Worm (Caenorhabditis elegans): ENCODE results near the gene F46C8.3.

F46C8.3 gene

ce11 chrX:7485748-7486147, 39.6 kb upstream of the F46C8.3 start, which contains the start of gene gly-12:
Gene gly-12 (plus strand): TSS chrX:7485864.
- TF ChIP-seq lin-13 (tag; optimal IDR thresholded peaks at IDR 0.05) (no peak), mls-2 (tag; optimal IDR thresholded peaks at IDR 0.05) (peak; percentile 43), elt-1 (tag; optimal IDR thresholded peaks at IDR 0.05; ENCODE audit: borderline replicate concordance, insufficient read depth) (peak; percentile 93), nhr-28 (tag; optimal IDR thresholded peaks at IDR 0.05) (no peak), mep-1 (tag; optimal IDR thresholded peaks at IDR 0.05) (peak; percentile 39), ces-1 (GFP tag; optimal IDR thresholded peaks at IDR 0.05) (no peak), ceh-43 (GFP tag; optimal IDR thresholded peaks at IDR 0.05) (no peak), snpc-4 (tag; optimal IDR thresholded peaks at IDR 0.05) (no peak), ceh-39 (tag; optimal IDR thresholded peaks at IDR 0.05) (no peak), nhr-76 (tag; optimal IDR thresholded peaks at IDR 0.05) (no peak), nhr-237 (tag; optimal IDR thresholded peaks at IDR 0.05) (no peak), sptf-1 (tag; optimal IDR thresholded peaks at IDR 0.05) (peak; percentile 59), unc-39 (tag; optimal IDR thresholded peaks at IDR 0.05) (no peak), hlh-1 (tag; optimal IDR thresholded peaks at IDR 0.05) (peak; percentile 40), flh-1 (GFP tag; optimal IDR thresholded peaks at IDR 0.05) (no peak), lin-32 (GFP tag; optimal IDR thresholded peaks at IDR 0.05) (no peak), M03D4.4 (tag; optimal IDR thresholded peaks at IDR 0.05) (peak; percentile 52), bed-3 (GFP tag; optimal IDR thresholded peaks at IDR 0.05) (no peak), lsy-2 (tag; optimal IDR thresholded peaks at IDR 0.05) (no peak), blmp-1 (tag; optimal IDR thresholded peaks at IDR 0.05) (no peak), nhr-2 (tag; optimal IDR thresholded peaks at IDR 0.05) (no peak), pha-4 (tag; optimal IDR thresholded peaks at IDR 0.05) (no peak), ztf-11 (tag; optimal IDR thresholded peaks at IDR 0.05) (no peak), elt-3 (tag; optimal IDR thresholded peaks at IDR 0.05) (no peak), nhr-12 (tag; optimal IDR thresholded peaks at IDR 0.05) (no peak), cnd-1 (tag; optimal IDR thresholded peaks at IDR 0.05) (no peak), unc-120 (tag; optimal IDR thresholded peaks at IDR 0.05; ENCODE audit: poor library complexity, severe bottlenecking) (peak; percentile 54), unc-62 (GFP tag; optimal IDR thresholded peaks at IDR 0.05) (peak; percentile 48), drap-1 (GFP tag; optimal IDR thresholded peaks at IDR 0.05) (no peak), ham-2 (GFP tag; optimal IDR thresholded peaks at IDR 0.05) (peak; percentile 89), mab-5 (tag; optimal IDR thresholded peaks at IDR 0.05) (no peak), zip-8 (tag; optimal IDR thresholded peaks at IDR 0.05) (no peak), sem-2 (GFP tag; optimal IDR thresholded peaks at IDR 0.05) (no peak), tbx-8 (GFP tag; optimal IDR thresholded peaks at IDR 0.05) (no peak), ceh-83 (GFP tag; optimal IDR thresholded peaks at IDR 0.05) (no peak)

ce11 chrX:7491521-7491920, 33.9 kb upstream of the F46C8.3 start:
- TF ChIP-seq ztf-11 (tag; optimal IDR thresholded peaks at IDR 0.05) (no peak), snpc-4 (tag; optimal IDR thresholded peaks at IDR 0.05) (no peak), bed-3 (GFP tag; optimal IDR thresholded peaks at IDR 0.05) (no peak), nhr-237 (tag; optimal IDR thresholded peaks at IDR 0.05) (no peak), lin-32 (GFP tag; optimal IDR thresholded peaks at IDR 0.05) (no peak), ceh-39 (tag; optimal IDR thresholded peaks at IDR 0.05) (no peak), blmp-1 (tag; optimal IDR thresholded peaks at IDR 0.05) (no peak), pha-4 (tag; optimal IDR thresholded peaks at IDR 0.05) (no peak), elt-3 (tag; optimal IDR thresholded peaks at IDR 0.05) (no peak), lsy-2 (tag; optimal IDR thresholded peaks at IDR 0.05) (no peak), hlh-1 (tag; optimal IDR thresholded peaks at IDR 0.05) (no peak)

ce11 chrX:7493020-7493419, 32.4 kb upstream of the F46C8.3 start, which contains the start of gene F48E3.2:
Gene F48E3.2 (minus strand): TSS chrX:7493120.
- TF ChIP-seq sptf-1 (tag; optimal IDR thresholded peaks at IDR 0.05) (no peak), lsy-2 (tag; optimal IDR thresholded peaks at IDR 0.05) (no peak), ceh-83 (GFP tag; optimal IDR thresholded peaks at IDR 0.05) (no peak), sem-2 (GFP tag; optimal IDR thresholded peaks at IDR 0.05) (no peak), ces-1 (GFP tag; optimal IDR thresholded peaks at IDR 0.05) (no peak), nhr-76 (tag; optimal IDR thresholded peaks at IDR 0.05) (no peak), ham-2 (GFP tag; optimal IDR thresholded peaks at IDR 0.05) (no peak), unc-120 (tag; optimal IDR thresholded peaks at IDR 0.05; ENCODE audit: poor library complexity, severe bottlenecking) (no peak), nhr-28 (tag; optimal IDR thresholded peaks at IDR 0.05) (no peak), lin-13 (tag; optimal IDR thresholded peaks at IDR 0.05) (no peak), nhr-12 (tag; optimal IDR thresholded peaks at IDR 0.05) (no peak), zip-8 (tag; optimal IDR thresholded peaks at IDR 0.05) (no peak), drap-1 (GFP tag; optimal IDR thresholded peaks at IDR 0.05) (no peak), elt-1 (tag; optimal IDR thresholded peaks at IDR 0.05; ENCODE audit: borderline replicate concordance, insufficient read depth) (no peak), ceh-39 (tag; optimal IDR thresholded peaks at IDR 0.05) (no peak), lin-32 (GFP tag; optimal IDR thresholded peaks at IDR 0.05) (no peak), bed-3 (GFP tag; optimal IDR thresholded peaks at IDR 0.05) (no peak)
